Fruit fly (Drosophila melanogaster) whole organism, prepupa: ENCODE data around the gene MED17.
A peak's percentile ranks its signal among the peaks of the same experiment; 100 is the strongest.

Source experiments
- Blimp-1 ChIP-seq: fragments of 200-800 bp; sonication (Bioruptor generic); optimal IDR thresholded peaks from 3 replicates; lab custom pipeline; 2017; ENCODE audit warnings: missing biosample characterization, missing genetic modification characterization, mild to moderate bottlenecking, moderate library complexity, missing genetic modification reagents
- CG10631 ChIP-seq: fragments of 200-800 bp; sonication (Bioruptor generic); optimal IDR thresholded peaks from 2 replicates; lab custom pipeline; 2016; ENCODE audit warnings: missing biosample characterization, missing genetic modification characterization
- CG11762 ChIP-seq: fragments of 200-800 bp; sonication (Bioruptor generic); optimal IDR thresholded peaks from 3 replicates; lab custom pipeline; 2016; ENCODE audit warnings: missing biosample characterization, missing genetic modification characterization; ENCODE audit not compliant: insufficient read depth
- CG11902 ChIP-seq: fragments of 200-800 bp; sonication (Bioruptor generic); optimal IDR thresholded peaks from 3 replicates; lab custom pipeline; 2016; ENCODE audit warnings: missing biosample characterization, missing genetic modification characterization
- CG15336 ChIP-seq: fragments of 200-800 bp; sonication (Bioruptor generic); IDR thresholded peaks from 2 replicates; pipeline ENCODE4 v1.3.6; 2022; ENCODE audit warnings: missing biosample characterization, missing genetic modification characterization
- CG1621 ChIP-seq: fragments of 200-800 bp; sonication (Bioruptor generic); optimal IDR thresholded peaks from 3 replicates; lab custom pipeline; 2018; ENCODE audit warnings: missing biosample characterization, mild to moderate bottlenecking, missing genetic modification characterization
- CG16779 ChIP-seq: fragments of 200-800 bp; sonication (Bioruptor generic); optimal IDR thresholded peaks from 3 replicates; lab custom pipeline; 2017; ENCODE audit warnings: missing biosample characterization, mild to moderate bottlenecking, missing genetic modification characterization
- CG3032 ChIP-seq: fragments of 200-800 bp; optimal IDR thresholded peaks from 2 replicates; lab custom pipeline; 2019; ENCODE audit warnings: missing biosample characterization, mild to moderate bottlenecking, missing genetic modification characterization, moderate library complexity
- CG31627 ChIP-seq: fragments of 200-800 bp; sonication (Bioruptor generic); optimal IDR thresholded peaks from 3 replicates; lab custom pipeline; 2016; ENCODE audit warnings: missing biosample characterization, missing genetic modification characterization
- CG32006 ChIP-seq: fragments of 200-800 bp; sonication (Bioruptor generic); optimal IDR thresholded peaks from 3 replicates; lab custom pipeline; 2017; ENCODE audit warnings: missing biosample characterization, mild to moderate bottlenecking, missing genetic modification characterization
- CG34406 ChIP-seq: fragments of 200-800 bp; sonication (Bioruptor generic); optimal IDR thresholded peaks from 3 replicates; lab custom pipeline; 2016; ENCODE audit warnings: missing biosample characterization, missing genetic modification characterization
- CG3919 ChIP-seq: fragments of 200-800 bp; sonication (Bioruptor generic); optimal IDR thresholded peaks from 3 replicates; lab custom pipeline; 2016; ENCODE audit warnings: missing biosample characterization, missing genetic modification characterization
- CG4318 ChIP-seq: fragments of 200-800 bp; sonication (Bioruptor generic); optimal IDR thresholded peaks from 3 replicates; lab custom pipeline; 2017; ENCODE audit warnings: missing biosample characterization, mild to moderate bottlenecking, missing genetic modification characterization
- CG6163 ChIP-seq: fragments of 200-800 bp; sonication (Bioruptor generic); IDR thresholded peaks from 3 replicates; pipeline ENCODE4 v1.3.6; 2022; ENCODE audit warnings: missing biosample characterization, missing genetic modification characterization
- CG6808 ChIP-seq: fragments of 200-800 bp; sonication (Bioruptor generic); optimal IDR thresholded peaks from 3 replicates; lab custom pipeline; 2017; ENCODE audit warnings: missing biosample characterization, missing genetic modification characterization, mild to moderate bottlenecking, moderate library complexity, missing genetic modification reagents
- CG7368 ChIP-seq: fragments of 200-800 bp; sonication (Bioruptor generic); optimal IDR thresholded peaks from 3 replicates; lab custom pipeline; 2016; ENCODE audit warnings: missing biosample characterization, missing genetic modification characterization
- CG8319 ChIP-seq: fragments of 200-800 bp; sonication (Bioruptor generic); optimal IDR thresholded peaks from 3 replicates; lab custom pipeline; 2016; ENCODE audit warnings: missing biosample characterization, missing genetic modification characterization
- CG8632 ChIP-seq: fragments of 200-800 bp; sonication (Bioruptor generic); optimal IDR thresholded peaks from 3 replicates; lab custom pipeline; 2016; ENCODE audit warnings: missing biosample characterization, missing genetic modification characterization
- CG9139 ChIP-seq: fragments of 200-800 bp; sonication (Bioruptor generic); optimal IDR thresholded peaks from 3 replicates; lab custom pipeline; 2017; ENCODE audit warnings: missing biosample characterization, mild to moderate bottlenecking, missing genetic modification characterization
- Eip75B ChIP-seq: fragments of 200-800 bp; sonication (Bioruptor generic); optimal IDR thresholded peaks from 3 replicates; lab custom pipeline; 2016; ENCODE audit warnings: missing biosample characterization, missing genetic modification characterization
- Eip78C ChIP-seq: fragments of 200-800 bp; sonication (Bioruptor generic); peaks from one replicate; lab custom pipeline; 2016; ENCODE audit warnings: missing biosample characterization, missing genetic modification characterization
- Ets21C ChIP-seq: fragments of 200-800 bp; sonication (Bioruptor generic); optimal IDR thresholded peaks from 3 replicates; lab custom pipeline; 2016; ENCODE audit warnings: missing biosample characterization, missing genetic modification characterization
- Ets96B ChIP-seq: fragments of 200-800 bp; optimal IDR thresholded peaks from 2 replicates; lab custom pipeline; 2019; ENCODE audit warnings: missing biosample characterization, mild to moderate bottlenecking, missing genetic modification characterization, moderate library complexity
- Gug ChIP-seq: fragments of 200-800 bp; sonication (Bioruptor generic); IDR thresholded peaks from 2 replicates; pipeline ENCODE4 v1.3.6; 2022; ENCODE audit warnings: missing biosample characterization, missing genetic modification characterization
- Hr38 ChIP-seq: sonication (Bioruptor generic); optimal IDR thresholded peaks from 2 replicates; lab custom pipeline; 2016; ENCODE audit warnings: missing biosample characterization, missing genetic modification characterization
- Hr39 ChIP-seq: fragments of 200-800 bp; sonication (Bioruptor generic); optimal IDR thresholded peaks from 2 replicates; lab custom pipeline; 2016; ENCODE audit warnings: missing biosample characterization, missing genetic modification characterization
- Hr4 ChIP-seq: fragments of 200-800 bp; sonication (Bioruptor generic); optimal IDR thresholded peaks from 3 replicates; lab custom pipeline; 2016; ENCODE audit warnings: missing biosample characterization, missing genetic modification characterization
- Lpt ChIP-seq: fragments of 200-800 bp; sonication (Bioruptor generic); optimal IDR thresholded peaks from 3 replicates; lab custom pipeline; 2016; ENCODE audit warnings: missing biosample characterization, missing genetic modification characterization
- Smox ChIP-seq: fragments of 200-800 bp; sonication (Bioruptor generic); optimal IDR thresholded peaks from 3 replicates; lab custom pipeline; 2016; ENCODE audit warnings: missing biosample characterization, missing genetic modification characterization
- Sox102F ChIP-seq: fragments of 200-800 bp; sonication (Bioruptor generic); optimal IDR thresholded peaks from 2 replicates; lab custom pipeline; 2016; ENCODE audit warnings: missing biosample characterization, mild to moderate bottlenecking, missing genetic modification characterization
- Sox14 ChIP-seq: fragments of 200-800 bp; sonication (Bioruptor generic); optimal IDR thresholded peaks from 3 replicates; lab custom pipeline; 2016; ENCODE audit warnings: missing biosample characterization, missing genetic modification characterization
- Sox15 ChIP-seq: fragments of 200-800 bp; sonication (Bioruptor generic); optimal IDR thresholded peaks from 3 replicates; lab custom pipeline; 2016; ENCODE audit warnings: missing biosample characterization, missing genetic modification characterization
- acj6 ChIP-seq: fragments of 200-800 bp; sonication (Bioruptor generic); optimal IDR thresholded peaks from 3 replicates; lab custom pipeline; 2016; ENCODE audit warnings: missing biosample characterization, missing genetic modification characterization
- cyc ChIP-seq: fragments of 200-800 bp; sonication (Bioruptor generic); optimal IDR thresholded peaks from 3 replicates; lab custom pipeline; 2016; ENCODE audit warnings: missing biosample characterization, missing genetic modification characterization
- dac ChIP-seq: fragments of 200-800 bp; sonication (Bioruptor generic); optimal IDR thresholded peaks from 2 replicates; lab custom pipeline; 2017; ENCODE audit warnings: missing biosample characterization, mild to moderate bottlenecking, missing genetic modification characterization
- dsx ChIP-seq: fragments of 200-800 bp; optimal IDR thresholded peaks from 3 replicates; lab custom pipeline; 2019; ENCODE audit warnings: missing biosample characterization, mild to moderate bottlenecking, missing genetic modification characterization, moderate library complexity; ENCODE audit not compliant: poor library complexity, severe bottlenecking
- eg ChIP-seq: fragments of 200-800 bp; sonication (Bioruptor generic); IDR thresholded peaks from 3 replicates; pipeline ENCODE4 v1.3.6; 2022; ENCODE audit warnings: missing biosample characterization, missing genetic modification characterization
- esn ChIP-seq: fragments of 200-800 bp; sonication (Bioruptor generic); optimal IDR thresholded peaks from 2 replicates; lab custom pipeline; 2016; ENCODE audit warnings: missing biosample characterization, mild to moderate bottlenecking, missing genetic modification characterization, moderate library complexity
- fd85E ChIP-seq: fragments of 200-800 bp; sonication (Bioruptor generic); optimal IDR thresholded peaks from 3 replicates; lab custom pipeline; 2016; ENCODE audit warnings: missing biosample characterization, missing genetic modification characterization
- fkh ChIP-seq: fragments of 200-800 bp; sonication (Bioruptor generic); optimal IDR thresholded peaks from 3 replicates; lab custom pipeline; 2017; ENCODE audit warnings: missing biosample characterization, mild to moderate bottlenecking, missing genetic modification characterization, moderate library complexity
- lz ChIP-seq: fragments of 200-800 bp; sonication (Bioruptor generic); optimal IDR thresholded peaks from 3 replicates; lab custom pipeline; 2016; ENCODE audit warnings: missing biosample characterization, missing genetic modification characterization
- net ChIP-seq: fragments of 200-800 bp; sonication (Bioruptor generic); optimal IDR thresholded peaks from 3 replicates; lab custom pipeline; 2016; ENCODE audit warnings: missing biosample characterization, missing genetic modification characterization
- pdm3 ChIP-seq: fragments of 200-800 bp; sonication (Bioruptor generic); optimal IDR thresholded peaks from 3 replicates; lab custom pipeline; 2016; ENCODE audit warnings: missing biosample characterization, missing genetic modification characterization
- spab ChIP-seq: fragments of 200-800 bp; sonication (Bioruptor generic); optimal IDR thresholded peaks from 2 replicates; lab custom pipeline; 2017; ENCODE audit warnings: missing biosample characterization, mild to moderate bottlenecking, missing genetic modification characterization, missing genetic modification reagents
- ss ChIP-seq, 2 experiments: fragments of 200-800 bp; sonication (Bioruptor generic); optimal IDR thresholded peaks; 2 replicates in 1 of 2; 3 replicates in 1 of 2; lab custom pipeline; 2017 to 2018; ENCODE audit warnings: mild to moderate bottlenecking in 2 of 2, missing biosample characterization in 2 of 2, missing genetic modification characterization in 2 of 2, moderate library complexity in 1 of 2
- topi ChIP-seq: fragments of 200-800 bp; sonication (Bioruptor generic); optimal IDR thresholded peaks from 3 replicates; lab custom pipeline; 2016; ENCODE audit warnings: missing biosample characterization, missing genetic modification characterization
- vri ChIP-seq: fragments of 200-800 bp; sonication (Bioruptor generic); optimal IDR thresholded peaks from 3 replicates; lab custom pipeline; 2016; ENCODE audit warnings: missing biosample characterization, mild to moderate bottlenecking, missing genetic modification characterization

MED17 gene

DNA sequence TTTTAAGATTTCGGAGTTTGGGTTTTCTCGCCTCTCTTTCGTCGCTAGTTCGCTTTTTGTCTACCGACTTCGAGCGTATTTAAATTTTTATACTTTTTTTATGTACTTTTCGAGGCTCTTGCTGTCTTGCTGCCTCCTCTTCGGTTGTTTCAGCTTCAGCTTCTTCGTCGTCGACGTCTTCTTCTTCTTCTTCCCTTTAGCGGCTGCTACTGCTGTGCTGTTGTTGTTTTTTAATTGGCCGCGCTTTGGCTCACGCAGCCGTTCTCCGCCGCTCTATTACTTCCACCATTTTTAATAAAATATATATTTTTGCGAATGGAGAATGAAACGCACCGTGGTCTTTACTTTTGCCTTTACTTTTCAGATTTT is 7.7 kb downstream of the MED17 start:
- TF ChIP-seq dac (GFP tag; lab: Kevin White, UChicago) (no peak), CG9139 (GFP tag; lab: Kevin White, UChicago) (no peak), lz (no peak), Eip78C (GFP tag; lab: Kevin White, UChicago) (no peak), cyc (no peak), CG32006 (GFP tag; lab: Kevin White, UChicago) (no peak), Sox14 (GFP tag; lab: Kevin White, UChicago) (no peak), CG6163 (no peak), Lpt (GFP tag; lab: Kevin White, UChicago) (no peak), Sox15 (no peak), Ets96B (no peak), Eip75B (GFP tag; lab: Kevin White, UChicago) (no peak), CG15336 (GFP tag; lab: Robert Waterston, UW) (no peak), Smox (no peak), CG11902 (no peak), eg (no peak), pdm3 (GFP tag; lab: Kevin White, UChicago) (no peak), Hr39 (GFP tag; lab: Kevin White, UChicago) (no peak), spab (no peak), CG16779 (tag; lab: Kevin White, UChicago) (no peak)

DNA sequence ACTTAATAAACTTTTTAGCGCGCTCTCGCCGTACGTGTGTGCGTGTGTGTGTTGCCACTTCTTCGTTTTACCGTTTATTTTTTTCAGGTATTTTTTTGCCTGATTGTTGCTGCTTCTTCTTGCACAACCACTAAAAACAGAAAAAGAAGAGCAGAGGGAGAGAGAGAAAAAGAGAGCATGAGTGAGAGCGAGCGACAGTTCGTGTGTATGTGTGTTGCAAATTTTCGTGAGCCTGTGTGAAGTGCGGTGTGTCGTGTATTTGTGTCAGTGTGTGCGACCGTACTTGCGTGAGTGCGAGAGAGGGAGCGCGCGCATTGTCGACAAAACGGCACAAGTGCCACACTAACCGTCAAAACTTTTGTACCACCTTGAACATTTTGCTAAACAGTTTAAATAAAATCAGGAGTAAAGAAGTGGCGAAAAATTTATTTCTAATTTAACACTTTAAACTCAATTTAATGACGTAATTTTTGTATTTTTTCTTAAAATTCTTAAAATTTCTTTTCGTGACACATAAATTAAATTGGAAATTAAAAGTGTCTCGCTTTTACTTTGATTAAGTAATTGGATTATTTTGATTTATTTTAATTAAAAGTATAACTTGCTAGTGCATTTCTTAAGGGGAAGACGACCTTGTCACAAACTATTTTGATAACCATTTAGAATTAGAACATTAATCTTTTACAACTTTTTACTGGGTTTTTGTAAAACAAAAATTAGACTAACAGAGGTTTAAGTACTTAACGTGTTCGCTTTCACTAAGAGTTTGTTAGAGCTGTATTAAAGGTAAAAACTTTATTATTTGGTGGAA is 8.3 kb downstream of the MED17 start:
- peak; percentile 53 for TF ChIP-seq acj6 (GFP tag; lab: Kevin White, UChicago)
- TF ChIP-seq Ets96B, result peak; percentile 84
- TF ChIP-seq CG16779 (tag; lab: Kevin White, UChicago), result peak; percentile 92
- peak; percentile 67 for TF ChIP-seq CG32006 (GFP tag; lab: Kevin White, UChicago)
- TF ChIP-seq CG31627 (GFP tag; lab: Kevin White, UChicago), result peak; percentile 58
- TF ChIP-seq Smox, result peak; percentile 63
- TF ChIP-seq CG15336 (GFP tag; lab: Robert Waterston, UW), result no peak
- TF ChIP-seq ss (GFP tag; optimal IDR thresholded peaks at IDR 0.05; lab: Kevin White, UChicago), result peak; percentile 95 to 96
- peak; percentile 54 for TF ChIP-seq topi (GFP tag; lab: Kevin White, UChicago)
- TF ChIP-seq CG11762 (GFP tag; lab: Kevin White, UChicago), result no peak
- TF ChIP-seq CG9139 (GFP tag; lab: Kevin White, UChicago), result peak; percentile 92
- TF ChIP-seq Ets21C (GFP tag; lab: Kevin White, UChicago), result peak; percentile 41
- TF ChIP-seq esn (GFP tag; lab: Kevin White, UChicago), result peak; percentile 74
- TF ChIP-seq CG8319 (GFP tag; lab: Kevin White, UChicago), result no peak
- TF ChIP-seq net (GFP tag; lab: Kevin White, UChicago), result peak; percentile 81
- peak; percentile 10 for TF ChIP-seq CG7368 (GFP tag; lab: Kevin White, UChicago)
- peak; percentile 21 for TF ChIP-seq CG3919 (GFP tag; lab: Kevin White, UChicago)
- TF ChIP-seq CG1621 (tag; lab: Kevin White, UChicago), result peak; percentile 91
- no peak for TF ChIP-seq Hr38 (GFP tag; lab: Kevin White, UChicago)
- TF ChIP-seq Lpt (GFP tag; lab: Kevin White, UChicago), result peak; percentile 79
- TF ChIP-seq pdm3 (GFP tag; lab: Kevin White, UChicago), result peak; percentile 65
- peak; percentile 79 for TF ChIP-seq spab
- TF ChIP-seq fkh (GFP tag; lab: Kevin White, UChicago), result peak; percentile 17
- TF ChIP-seq Eip78C (GFP tag; lab: Kevin White, UChicago), result peak; percentile 88
- peak; percentile 59 for TF ChIP-seq CG8632 (GFP tag; lab: Kevin White, UChicago)
- peak; percentile 45 for TF ChIP-seq Hr39 (GFP tag; lab: Kevin White, UChicago)
- TF ChIP-seq CG10631 (GFP tag; lab: Kevin White, UChicago), result peak; percentile 68
- TF ChIP-seq cyc, result peak; percentile 17
- peak; percentile 77 for TF ChIP-seq vri
- TF ChIP-seq CG11902, result peak; percentile 30
- TF ChIP-seq Hr4 (GFP tag; lab: Kevin White, UChicago), result peak; percentile 44
- TF ChIP-seq Sox102F (GFP tag; lab: Kevin White, UChicago), result peak; percentile 50
- no peak for TF ChIP-seq CG6163
- peak; percentile 86 for TF ChIP-seq dsx (GFP tag; lab: Kevin White, UChicago)
- peak; percentile 23 for TF ChIP-seq CG34406 (GFP tag; lab: Kevin White, UChicago)
- TF ChIP-seq CG3032 (tag; lab: Kevin White, UChicago), result peak; percentile 76
- TF ChIP-seq eg, result no peak
- peak; percentile 86 for TF ChIP-seq CG6808 (GFP tag; lab: Kevin White, UChicago)
- peak; percentile 33 for TF ChIP-seq fd85E (GFP tag; lab: Kevin White, UChicago)
- TF ChIP-seq CG4318 (GFP tag; lab: Kevin White, UChicago), result peak; percentile 53
- TF ChIP-seq Gug (GFP tag; lab: Robert Waterston, UW), result no peak
- TF ChIP-seq Blimp-1, result peak; percentile 11
